Worm (Caenorhabditis elegans) whole organism, mixed stage, embryonic: Measurements from ENCODE around the gene srlf-36.
A peak's percentile ranks its signal among the peaks of the same experiment; 100 is the strongest.

Experiments
- bed-3 ChIP-seq: fragments of 200-800 bp; sonication (Bioruptor generic); optimal IDR thresholded peaks from 3 replicates; lab custom pipeline; 2018; ENCODE audit warnings: mild to moderate bottlenecking, missing genetic modification characterization, moderate library complexity, missing compliant biosample characterization
- blmp-1 ChIP-seq: fragments of 150-350 bp; optimal IDR thresholded peaks from 2 replicates; lab custom pipeline; 2014; ENCODE audit warnings: missing biosample characterization, missing genetic modification characterization
- ceh-39 ChIP-seq: fragments of 150-350 bp; optimal IDR thresholded peaks from 2 replicates; lab custom pipeline; 2014; ENCODE audit warnings: missing biosample characterization, missing genetic modification characterization
- ceh-83 ChIP-seq: fragments of 200-800 bp; sonication (Bioruptor generic); optimal IDR thresholded peaks from 2 replicates; lab custom pipeline; 2018; ENCODE audit warnings: mild to moderate bottlenecking, missing genetic modification characterization, missing compliant biosample characterization
- ces-1 ChIP-seq: fragments of 150-350 bp; optimal IDR thresholded peaks from 2 replicates; lab custom pipeline; 2014; ENCODE audit warnings: missing biosample characterization, missing genetic modification reagents, missing genetic modification characterization
- cnd-1 ChIP-seq: fragments of 200-800 bp; sonication (Bioruptor generic); optimal IDR thresholded peaks from 2 replicates; lab custom pipeline; 2018; ENCODE audit warnings: mild to moderate bottlenecking, missing genetic modification characterization, missing compliant biosample characterization
- drap-1 ChIP-seq: fragments of 200-800 bp; sonication (Bioruptor generic); optimal IDR thresholded peaks from 3 replicates; lab custom pipeline; 2018; ENCODE audit warnings: mild to moderate bottlenecking, missing genetic modification characterization, missing compliant biosample characterization
- elt-3 ChIP-seq: fragments of 150-350 bp; optimal IDR thresholded peaks from 2 replicates; lab custom pipeline; 2014; ENCODE audit warnings: missing biosample characterization, missing genetic modification characterization
- flh-1 ChIP-seq: fragments of 200-800 bp; sonication (Bioruptor generic); optimal IDR thresholded peaks from 2 replicates; lab custom pipeline; 2018; ENCODE audit warnings: mild to moderate bottlenecking, missing genetic modification characterization, moderate library complexity, missing compliant biosample characterization
- ham-2 ChIP-seq: fragments of 200-800 bp; sonication (Bioruptor generic); optimal IDR thresholded peaks from 2 replicates; lab custom pipeline; 2018; ENCODE audit warnings: mild to moderate bottlenecking, missing genetic modification characterization, missing compliant biosample characterization
- hlh-1 ChIP-seq: fragments of 150-350 bp; optimal IDR thresholded peaks from 2 replicates; lab custom pipeline; 2014; ENCODE audit warnings: missing biosample characterization, missing genetic modification reagents, missing genetic modification characterization
- lin-13 ChIP-seq: fragments of 150-350 bp; optimal IDR thresholded peaks from 2 replicates; lab custom pipeline; 2014; ENCODE audit warnings: missing biosample characterization, missing genetic modification characterization
- lin-32 ChIP-seq: fragments of 200-800 bp; sonication (Bioruptor generic); optimal IDR thresholded peaks from 2 replicates; lab custom pipeline; 2018; ENCODE audit warnings: mild to moderate bottlenecking, missing genetic modification characterization, missing compliant biosample characterization
- lsy-2 ChIP-seq: fragments of 150-350 bp; optimal IDR thresholded peaks from 2 replicates; lab custom pipeline; 2014; ENCODE audit warnings: missing biosample characterization, missing genetic modification characterization
- mab-5 ChIP-seq: fragments of 150-350 bp; optimal IDR thresholded peaks from 2 replicates; lab custom pipeline; 2014; ENCODE audit warnings: missing biosample characterization, missing genetic modification characterization
- mep-1 ChIP-seq: fragments of 150-350 bp; optimal IDR thresholded peaks from 2 replicates; lab custom pipeline; 2017; ENCODE audit warnings: missing biosample characterization, missing genetic modification reagents, missing genetic modification characterization, inconsistent platforms
- nhr-12 ChIP-seq: fragments of 150-350 bp; optimal IDR thresholded peaks from 2 replicates; lab custom pipeline; 2014; ENCODE audit warnings: missing biosample characterization, missing genetic modification characterization
- nhr-2 ChIP-seq: fragments of 150-350 bp; optimal IDR thresholded peaks from 2 replicates; lab custom pipeline; 2014; ENCODE audit warnings: missing biosample characterization, missing genetic modification characterization
- nhr-237 ChIP-seq: fragments of 150-350 bp; optimal IDR thresholded peaks from 2 replicates; lab custom pipeline; 2014; ENCODE audit warnings: missing biosample characterization, missing genetic modification characterization
- nhr-76 ChIP-seq: sonication (generic microtip); optimal IDR thresholded peaks from 2 replicates; lab custom pipeline; 2017; ENCODE audit warnings: missing biosample characterization, missing genetic modification characterization
- pha-4 ChIP-seq: fragments of 150-350 bp; optimal IDR thresholded peaks from 2 replicates; lab custom pipeline; 2018; ENCODE audit warnings: missing biosample characterization, missing genetic modification reagents, missing genetic modification characterization
- snpc-4 ChIP-seq: fragments of 150-350 bp; optimal IDR thresholded peaks from 2 replicates; lab custom pipeline; 2014; ENCODE audit warnings: missing biosample characterization, missing genetic modification characterization
- sptf-1 ChIP-seq: sonication (generic microtip); optimal IDR thresholded peaks from 2 replicates; lab custom pipeline; 2017; ENCODE audit warnings: mild to moderate bottlenecking, missing genetic modification characterization, moderate library complexity, missing compliant biosample characterization
- tbx-8 ChIP-seq: fragments of 200-800 bp; sonication (Bioruptor generic); optimal IDR thresholded peaks from 2 replicates; lab custom pipeline; 2018; ENCODE audit warnings: mild to moderate bottlenecking, missing genetic modification characterization, moderate library complexity, missing compliant biosample characterization
- unc-120 ChIP-seq: sonication (generic microtip); optimal IDR thresholded peaks from 2 replicates; lab custom pipeline; 2017; ENCODE audit warnings: missing genetic modification characterization, missing compliant biosample characterization; ENCODE audit not compliant: poor library complexity, severe bottlenecking
- unc-39 ChIP-seq: fragments of 150-350 bp; optimal IDR thresholded peaks from 2 replicates; lab custom pipeline; 2014; ENCODE audit warnings: missing biosample characterization, missing genetic modification characterization
- unc-62 ChIP-seq: fragments of 150-350 bp; optimal IDR thresholded peaks from 2 replicates; lab custom pipeline; 2014; ENCODE audit warnings: missing biosample characterization, missing genetic modification reagents, missing genetic modification characterization
- ztf-11 ChIP-seq: fragments of 150-350 bp; optimal IDR thresholded peaks from 2 replicates; lab custom pipeline; 2014; ENCODE audit warnings: missing biosample characterization, missing genetic modification characterization

srlf-36 gene

ce11 chrV:646888-647287 is 37.3 kb upstream of the srlf-36 start, which contains the start of gene ugt-42:
TSS of gene ugt-42 (plus strand) at chrV:647188.
- TF ChIP-seq mep-1 (tag; lab: Kevin White, UChicago) (no peak), nhr-2 (tag; lab: Kevin White, UChicago) (no peak), lsy-2 (tag; lab: Kevin White, UChicago) (no peak), flh-1 (GFP tag; lab: Kevin White, UChicago) (no peak), tbx-8 (GFP tag; lab: Kevin White, UChicago) (no peak), ceh-83 (GFP tag; lab: Kevin White, UChicago) (no peak), bed-3 (GFP tag; lab: Kevin White, UChicago) (no peak)

ce11 chrV:646129-646528 is 36.6 kb upstream of the srlf-36 start, which contains the start of gene F48G7.12:
TSS of gene F48G7.12 (minus strand) at chrV:646229.
- TF ChIP-seq drap-1 (GFP tag; lab: Kevin White, UChicago) (no peak), nhr-237 (tag; lab: Kevin White, UChicago) (no peak), ztf-11 (tag; lab: Kevin White, UChicago) (no peak)

DNA sequence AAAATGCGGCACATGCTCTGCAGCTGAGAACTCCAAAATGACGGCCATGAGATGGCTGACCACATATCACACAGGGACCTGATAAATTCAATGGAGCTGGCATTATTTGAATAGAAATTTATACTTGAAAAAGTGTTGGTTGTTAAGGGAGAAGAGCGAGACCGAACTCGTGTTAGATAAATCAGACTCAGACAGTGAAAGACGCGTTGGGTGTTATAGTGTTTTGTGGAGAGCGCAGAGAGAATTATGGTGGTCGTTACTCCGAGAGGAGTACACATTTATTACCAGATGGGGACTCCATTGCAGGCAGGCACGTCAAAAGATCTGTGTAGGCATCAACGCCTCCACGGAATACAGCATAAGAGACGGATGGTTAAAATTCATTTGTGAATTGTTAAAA is 33.2 kb upstream of the srlf-36 start, which contains the start of gene nhr-190:
Gene nhr-190 (minus strand): TSS at position 175 of the 400 bp plus-strand sequence.
- peak; percentile 41 for TF ChIP-seq ces-1 (GFP tag; lab: Kevin White, UChicago)
- TF ChIP-seq lin-13 = no peak
- TF ChIP-seq unc-120 (tag; lab: Kevin White, UChicago) = peak; percentile 22

DNA sequence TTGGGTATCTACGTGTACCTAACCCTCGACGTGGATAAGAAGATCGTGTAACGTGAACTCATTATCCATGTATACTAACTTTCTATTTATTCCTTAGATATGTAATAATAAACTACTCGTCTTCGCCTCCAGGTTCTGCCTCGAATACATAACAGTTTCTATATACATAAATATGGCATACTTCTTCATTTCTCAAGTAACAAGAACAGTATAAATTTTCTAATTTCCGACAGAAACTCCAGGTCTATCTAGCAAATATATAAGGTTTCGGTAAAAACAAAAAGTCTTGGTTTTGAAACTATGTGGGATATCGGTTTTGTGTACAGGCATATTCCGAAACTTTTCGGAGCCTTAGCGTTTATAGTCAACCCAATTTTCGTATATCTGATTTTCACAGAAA is 28.8 kb upstream of the srlf-36 start, which contains the start of gene srj-37:
Gene srj-37 (plus strand): TSS at position 301 of the 400 bp plus-strand sequence.
- TF ChIP-seq nhr-2 (tag; lab: Kevin White, UChicago) (no peak), unc-62 (GFP tag; lab: Kevin White, UChicago) (no peak)

DNA sequence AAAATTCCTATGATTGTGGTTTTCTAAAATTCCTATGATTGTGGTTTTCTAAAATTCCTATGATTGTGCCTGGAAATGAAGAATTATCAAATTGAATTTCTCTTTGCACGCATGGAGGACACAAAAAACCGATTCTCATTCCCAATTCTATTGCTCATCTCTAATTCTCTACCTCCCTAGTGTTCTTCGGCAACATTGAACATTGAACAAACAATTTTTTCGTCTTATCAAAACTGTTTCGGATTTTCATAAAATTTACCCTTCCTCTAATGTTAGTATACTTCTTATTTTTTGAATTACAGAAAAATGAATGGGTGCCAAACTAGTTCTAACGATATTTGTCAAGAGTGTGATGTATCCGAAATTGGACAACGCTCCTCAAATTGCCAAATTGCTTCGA is 26.7 kb upstream of the srlf-36 start, which contains the start of gene pals-31:
Gene pals-31 (plus strand): TSS at position 301 of the 400 bp plus-strand sequence.
- TF ChIP-seq blmp-1 (tag; lab: Kevin White, UChicago) = no peak
- TF ChIP-seq unc-39 = no peak
- TF ChIP-seq cnd-1 (tag; lab: Kevin White, UChicago) = no peak
- no peak for TF ChIP-seq lin-32 (GFP tag; lab: Kevin White, UChicago)
- no peak for TF ChIP-seq mab-5 (tag; lab: Kevin White, UChicago)
- no peak for TF ChIP-seq ham-2
- TF ChIP-seq pha-4 = no peak
- no peak for TF ChIP-seq drap-1 (GFP tag; lab: Kevin White, UChicago)
- TF ChIP-seq lsy-2 (tag; lab: Kevin White, UChicago) = no peak

ce11 chrV:635630-636029 is 26.1 kb upstream of the srlf-36 start:
- TF ChIP-seq blmp-1 (tag; lab: Kevin White, UChicago) = no peak
- no peak for TF ChIP-seq nhr-76 (tag; lab: Kevin White, UChicago)
- no peak for TF ChIP-seq hlh-1 (tag; lab: Kevin White, UChicago)
- no peak for TF ChIP-seq flh-1 (GFP tag; lab: Kevin White, UChicago)
- TF ChIP-seq bed-3 (GFP tag; lab: Kevin White, UChicago) = no peak
- TF ChIP-seq ceh-39 (tag; lab: Kevin White, UChicago) = no peak
- no peak for TF ChIP-seq elt-3 (tag; lab: Kevin White, UChicago)
- no peak for TF ChIP-seq mab-5 (tag; lab: Kevin White, UChicago)
- no peak for TF ChIP-seq sptf-1 (tag; lab: Kevin White, UChicago)
- TF ChIP-seq lsy-2 (tag; lab: Kevin White, UChicago) = no peak

DNA sequence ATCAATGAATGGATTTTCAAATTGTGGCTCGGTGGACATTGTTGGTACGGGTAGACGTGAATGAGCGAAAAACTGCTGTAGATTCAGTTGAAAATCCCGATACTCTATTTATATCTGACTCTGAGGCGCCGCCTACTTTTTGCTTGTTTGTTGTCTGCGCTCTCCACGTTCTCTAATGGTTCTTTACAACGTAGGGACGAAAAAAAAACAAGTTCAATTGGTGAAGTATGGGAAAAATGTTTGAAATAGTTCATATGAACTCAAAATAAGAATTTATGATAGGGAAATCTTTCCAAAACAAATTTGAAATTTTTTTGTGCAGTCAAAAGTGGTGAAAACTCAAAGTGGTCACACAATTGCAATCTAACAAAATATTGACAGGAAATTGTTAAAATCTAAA is 25.3 kb upstream of the srlf-36 start, which contains the start of gene F48G7.10:
Gene F48G7.10 (minus strand): TSS at position 101 of the 400 bp plus-strand sequence.
- TF ChIP-seq nhr-237 (tag; lab: Kevin White, UChicago) (no peak), lsy-2 (tag; lab: Kevin White, UChicago) (no peak), unc-39 (no peak), ztf-11 (tag; lab: Kevin White, UChicago) (no peak), ceh-39 (tag; lab: Kevin White, UChicago) (no peak), lin-32 (GFP tag; lab: Kevin White, UChicago) (no peak), nhr-2 (tag; lab: Kevin White, UChicago) (no peak), lin-13 (no peak), blmp-1 (tag; lab: Kevin White, UChicago) (no peak), unc-120 (tag; lab: Kevin White, UChicago) (no peak), nhr-12 (tag; lab: Kevin White, UChicago) (no peak), ceh-83 (GFP tag; lab: Kevin White, UChicago) (no peak), hlh-1 (tag; lab: Kevin White, UChicago) (no peak), snpc-4 (tag; lab: Kevin White, UChicago) (no peak), sptf-1 (tag; lab: Kevin White, UChicago) (no peak)
